Fruit fly (Drosophila melanogaster) whole organism, embryonic: Measurements from ENCODE around the gene CG13272.

Experiments
- Aef1 ChIP-seq: fragments of 200-800 bp; sonication (Bioruptor generic); IDR thresholded peaks from 3 replicates; pipeline ENCODE4 v1.3.6; 2022; ENCODE audit warnings: missing biosample characterization, missing genetic modification characterization
- Atf6 ChIP-seq: fragments of 200-800 bp; sonication (Bioruptor generic); IDR thresholded peaks from 2 replicates; pipeline ENCODE4 v1.3.6; 2022; ENCODE audit warnings: missing biosample characterization, missing genetic modification characterization
- B-H2 ChIP-seq: fragments of 200-800 bp; sonication (Bioruptor generic); optimal IDR thresholded peaks from 2 replicates; lab custom pipeline; 2018; ENCODE audit warnings: missing biosample characterization, mild to moderate bottlenecking, missing genetic modification characterization
- BtbVII ChIP-seq: fragments of 200-800 bp; sonication (Bioruptor generic); optimal IDR thresholded peaks from 3 replicates; lab custom pipeline; 2017; ENCODE audit warnings: missing biosample characterization, mild to moderate bottlenecking, missing genetic modification characterization
- CG12769 ChIP-seq: fragments of 200-800 bp; sonication (Bioruptor generic); optimal IDR thresholded peaks from 2 replicates; lab custom pipeline; 2019; ENCODE audit warnings: missing biosample characterization, mild to moderate bottlenecking, missing genetic modification characterization, moderate library complexity
- CG13775 ChIP-seq: fragments of 200-800 bp; sonication (Bioruptor generic); optimal IDR thresholded peaks from 3 replicates; lab custom pipeline; 2017; ENCODE audit warnings: missing biosample characterization, mild to moderate bottlenecking, missing genetic modification characterization
- CG14667 ChIP-seq: fragments of 200-800 bp; sonication (Bioruptor generic); IDR thresholded peaks from 2 replicates; pipeline ENCODE4 v1.3.6; 2022; ENCODE audit warnings: missing biosample characterization, missing genetic modification characterization
- CG17568 ChIP-seq: fragments of 200-800 bp; sonication (Bioruptor generic); optimal IDR thresholded peaks from 2 replicates; lab custom pipeline; 2018; ENCODE audit warnings: missing biosample characterization, mild to moderate bottlenecking, missing genetic modification characterization, moderate library complexity
- CG32532 ChIP-seq: fragments of 200-800 bp; sonication (Bioruptor generic); IDR thresholded peaks from 2 replicates; pipeline ENCODE4 v1.3.6; 2022; ENCODE audit warnings: missing biosample characterization, missing genetic modification characterization
- CG34376 ChIP-seq: fragments of 200-800 bp; sonication (Bioruptor generic); optimal IDR thresholded peaks from 2 replicates; lab custom pipeline; 2018; ENCODE audit warnings: missing biosample characterization, mild to moderate bottlenecking, missing genetic modification characterization
- CG4360 ChIP-seq: fragments of 200-800 bp; sonication (Bioruptor generic); IDR thresholded peaks from 2 replicates; pipeline ENCODE4 v1.3.6; 2022; ENCODE audit warnings: missing biosample characterization, missing genetic modification characterization
- CG4820 ChIP-seq: fragments of 200-800 bp; sonication (Bioruptor generic); optimal IDR thresholded peaks from 3 replicates; lab custom pipeline; 2016; ENCODE audit warnings: missing biosample characterization, missing genetic modification characterization
- CG5245 ChIP-seq: fragments of 200-800 bp; sonication (Bioruptor generic); optimal IDR thresholded peaks from 3 replicates; lab custom pipeline; 2016; ENCODE audit warnings: missing biosample characterization, missing genetic modification characterization
- CG6765 ChIP-seq: fragments of 200-800 bp; sonication (Bioruptor generic); optimal IDR thresholded peaks from 3 replicates; lab custom pipeline; 2017; ENCODE audit warnings: missing biosample characterization, mild to moderate bottlenecking, missing genetic modification characterization
- CG7357 ChIP-seq: fragments of 200-800 bp; sonication (Bioruptor generic); IDR thresholded peaks from 3 replicates; pipeline ENCODE4 v1.3.6; 2022; ENCODE audit warnings: missing biosample characterization, missing genetic modification characterization
- CG7987 ChIP-seq: fragments of 200-800 bp; sonication (Bioruptor generic); optimal IDR thresholded peaks from 2 replicates; lab custom pipeline; 2018; ENCODE audit warnings: missing biosample characterization, mild to moderate bottlenecking, missing genetic modification characterization, moderate library complexity
- CG8359 ChIP-seq: fragments of 200-800 bp; sonication (Bioruptor generic); optimal IDR thresholded peaks from 2 replicates; lab custom pipeline; 2017; ENCODE audit warnings: missing biosample characterization, mild to moderate bottlenecking, missing genetic modification characterization, borderline replicate concordance
- CTCF ChIP-seq: fragments of 200-800 bp; sonication (Bioruptor generic); optimal IDR thresholded peaks from 2 replicates; lab custom pipeline; 2017; ENCODE audit warnings: missing biosample characterization, mild to moderate bottlenecking, missing genetic modification characterization, moderate library complexity
- CrebB ChIP-seq: fragments of 200-800 bp; sonication (Bioruptor generic); optimal IDR thresholded peaks from 3 replicates; lab custom pipeline; 2018; ENCODE audit warnings: missing biosample characterization, mild to moderate bottlenecking, missing genetic modification characterization
- Dip3 ChIP-seq: fragments of 200-800 bp; sonication (Bioruptor generic); optimal IDR thresholded peaks from 3 replicates; lab custom pipeline; 2016; ENCODE audit warnings: missing biosample characterization, missing genetic modification characterization
- E2f1 ChIP-seq: fragments of 200-800 bp; sonication (Bioruptor generic); IDR thresholded peaks from 2 replicates; pipeline ENCODE4 v1.3.6; 2022; ENCODE audit warnings: missing biosample characterization, missing genetic modification characterization
- ERR ChIP-seq: fragments of 200-800 bp; sonication (Bioruptor generic); optimal IDR thresholded peaks from 2 replicates; lab custom pipeline; 2016; ENCODE audit warnings: missing biosample characterization, missing genetic modification characterization
- Hr3 ChIP-seq: fragments of 200-800 bp; sonication (Bioruptor generic); optimal IDR thresholded peaks from 3 replicates; lab custom pipeline; 2016; ENCODE audit warnings: missing biosample characterization, missing genetic modification characterization
- Hr39 ChIP-seq: fragments of >200 bp; optimal IDR thresholded peaks from 2 replicates; lab custom pipeline; 2017
- Hr78 ChIP-seq, 2 experiments: fragments of 200-800 bp in 1 of 2; fragments of >200 bp in 1 of 2; sonication (Bioruptor generic) in 1 of 2; optimal IDR thresholded peaks; 2 replicates each; lab custom pipeline; 2017 to 2019; ENCODE audit warnings: missing biosample characterization in 2 of 2, missing genetic modification characterization in 2 of 2, mild to moderate bottlenecking in 1 of 2, moderate library complexity in 1 of 2
- Hsf ChIP-seq: fragments of 200-800 bp; sonication (Bioruptor generic); optimal IDR thresholded peaks from 3 replicates; lab custom pipeline; 2016; ENCODE audit warnings: missing biosample characterization, missing genetic modification characterization
- Rfx ChIP-seq: fragments of 200-800 bp; sonication (Bioruptor generic); IDR thresholded peaks from 2 replicates; pipeline ENCODE4 v1.3.6; 2022; ENCODE audit warnings: missing biosample characterization, missing genetic modification characterization
- Rx ChIP-seq: fragments of 200-800 bp; sonication (Bioruptor generic); IDR thresholded peaks from 2 replicates; pipeline ENCODE4 v1.3.6; 2022; ENCODE audit warnings: missing biosample characterization, missing genetic modification characterization
- Side ChIP-seq: fragments of 200-800 bp; sonication (Bioruptor generic); optimal IDR thresholded peaks from 2 replicates; lab custom pipeline; 2016; ENCODE audit warnings: missing biosample characterization, missing genetic modification characterization
- Sox100B ChIP-seq: fragments of 200-800 bp; sonication (Bioruptor generic); optimal IDR thresholded peaks from 3 replicates; lab custom pipeline; 2018; ENCODE audit warnings: missing biosample characterization, mild to moderate bottlenecking, missing genetic modification characterization
- Sox102F ChIP-seq: fragments of 200-800 bp; sonication (Bioruptor generic); optimal IDR thresholded peaks from 2 replicates; lab custom pipeline; 2018; ENCODE audit warnings: missing biosample characterization, mild to moderate bottlenecking, missing genetic modification characterization, moderate library complexity
- Xbp1 ChIP-seq: fragments of 200-800 bp; sonication (Bioruptor generic); optimal IDR thresholded peaks from 3 replicates; lab custom pipeline; 2016; ENCODE audit warnings: missing biosample characterization, mild to moderate bottlenecking, missing genetic modification characterization
- bsh ChIP-seq, 2 experiments: fragments of 200-800 bp; sonication (Bioruptor generic); optimal IDR thresholded peaks; 2 replicates each; lab custom pipeline; 2017 to 2018; ENCODE audit warnings: mild to moderate bottlenecking in 2 of 2, missing biosample characterization in 2 of 2, missing genetic modification characterization in 2 of 2, moderate library complexity in 1 of 2
- caup ChIP-seq: fragments of 200-800 bp; sonication (Bioruptor generic); optimal IDR thresholded peaks from 3 replicates; lab custom pipeline; 2017; ENCODE audit warnings: missing biosample characterization, mild to moderate bottlenecking, missing genetic modification characterization, moderate library complexity; ENCODE audit not compliant: severe bottlenecking
- ftz-f1 ChIP-seq: fragments of 200-800 bp; sonication (Bioruptor generic); optimal IDR thresholded peaks from 2 replicates; lab custom pipeline; 2016; ENCODE audit warnings: missing biosample characterization, missing genetic modification characterization
- gem ChIP-seq: fragments of 200-800 bp; sonication (Bioruptor generic); optimal IDR thresholded peaks from 2 replicates; lab custom pipeline; 2019; ENCODE audit warnings: missing biosample characterization, mild to moderate bottlenecking, missing genetic modification characterization, moderate library complexity
- grau ChIP-seq: fragments of 200-800 bp; optimal IDR thresholded peaks from 3 replicates; lab custom pipeline; 2019; ENCODE audit warnings: missing biosample characterization, mild to moderate bottlenecking, missing genetic modification characterization, moderate library complexity
- hb ChIP-seq: fragments of 200-800 bp; sonication (Bioruptor generic); IDR thresholded peaks from 3 replicates; pipeline ENCODE4 v1.3.6; 2022; ENCODE audit warnings: missing biosample characterization, missing genetic modification characterization; ENCODE audit not compliant: partially characterized antibody
- hbn ChIP-seq: fragments of 200-800 bp; sonication (Bioruptor generic); IDR thresholded peaks from 2 replicates; pipeline ENCODE4 v1.3.6; 2022; ENCODE audit warnings: missing biosample characterization, missing genetic modification characterization; ENCODE audit not compliant: partially characterized antibody
- mirr ChIP-seq: fragments of 200-800 bp; sonication (Bioruptor generic); optimal IDR thresholded peaks from 3 replicates; lab custom pipeline; 2018; ENCODE audit warnings: missing biosample characterization, mild to moderate bottlenecking, missing genetic modification characterization
- otp ChIP-seq: fragments of 200-800 bp; sonication (Bioruptor generic); IDR thresholded peaks from 3 replicates; pipeline ENCODE4, ENCODE4 v1.3.6; 2022; ENCODE audit warnings: missing biosample characterization, missing genetic modification characterization
- pnt ChIP-seq: fragments of 200-800 bp; sonication (Bioruptor generic); optimal IDR thresholded peaks from 3 replicates; lab custom pipeline; 2016; ENCODE audit warnings: missing biosample characterization, missing genetic modification characterization
- row ChIP-seq: fragments of 200-800 bp; sonication (Bioruptor generic); IDR thresholded peaks from 3 replicates; pipeline ENCODE4 v1.3.6; 2022; ENCODE audit warnings: missing biosample characterization, missing genetic modification characterization
- sima ChIP-seq: fragments of 200-800 bp; sonication (Bioruptor generic); optimal IDR thresholded peaks from 2 replicates; lab custom pipeline; 2016; ENCODE audit warnings: missing biosample characterization, missing genetic modification characterization
- slbo ChIP-seq: fragments of 200-800 bp; sonication (Bioruptor generic); IDR thresholded peaks from 2 replicates; pipeline ENCODE4 v1.3.6; 2022; ENCODE audit warnings: missing biosample characterization, missing genetic modification characterization
- sqz ChIP-seq: fragments of 200-800 bp; sonication (Bioruptor generic); optimal IDR thresholded peaks from 3 replicates; lab custom pipeline; 2018; ENCODE audit warnings: missing biosample characterization, mild to moderate bottlenecking, missing genetic modification characterization
- stwl ChIP-seq: fragments of 200-800 bp; sonication (Bioruptor generic); optimal IDR thresholded peaks from 3 replicates; lab custom pipeline; 2018; ENCODE audit warnings: missing biosample characterization, mild to moderate bottlenecking, missing genetic modification characterization, moderate library complexity
- ttk ChIP-seq: fragments of 200-800 bp; sonication (Bioruptor generic); IDR thresholded peaks from 2 replicates; pipeline ENCODE4 v2.1.2; 2022; ENCODE audit warnings: missing biosample characterization, missing genetic modification characterization
- zf30C ChIP-seq: fragments of 200-800 bp; sonication (Bioruptor generic); optimal IDR thresholded peaks from 3 replicates; lab custom pipeline; 2018; ENCODE audit warnings: missing biosample characterization, mild to moderate bottlenecking, missing genetic modification characterization
- zfh1 ChIP-seq: fragments of 200-800 bp; sonication (Bioruptor generic); IDR thresholded peaks from 3 replicates; pipeline ENCODE4 v1.3.6; 2022; ENCODE audit warnings: missing biosample characterization, missing genetic modification characterization

CG13272 gene

dm6 chr2L:16817421-16818101 is 12.9 kb downstream of the CG13272 start (continued):
- TF ChIP-seq CG32532 (GFP tag; lab: Robert Waterston, UW) (peak; percentile 22; the same call in 1 of the 2 replicates), ftz-f1 (peak; percentile 13), mirr (GFP tag; lab: Kevin White, UChicago) (no peak), CG7987 (GFP tag; lab: Kevin White, UChicago) (no peak), zf30C (GFP tag; lab: Kevin White, UChicago) (no peak), pnt (no peak), Rfx (GFP tag; lab: Robert Waterston, UW) (peak; percentile 70), CG34376 (GFP tag; lab: Kevin White, UChicago) (peak; percentile 22), CG4360 (no peak), caup (GFP tag; lab: Kevin White, UChicago) (peak; percentile 9), Xbp1 (GFP tag; lab: Kevin White, UChicago) (peak; percentile 16), Hr78 (GFP tag; optimal IDR thresholded peaks at IDR 0.05; lab: Kevin White, UChicago) (no peak), Dip3 (GFP tag; lab: Kevin White, UChicago) (peak; percentile 73), Hr39 (lab: Kevin White, UChicago) (no peak), stwl (tag; lab: Kevin White, UChicago) (no peak), ttk (GFP tag; lab: Robert Waterston, UW) (no peak), CG5245 (GFP tag; lab: Kevin White, UChicago) (no peak), CTCF (GFP tag; lab: Kevin White, UChicago) (no peak), Side (GFP tag; lab: Kevin White, UChicago) (peak; percentile 22), B-H2 (GFP tag; lab: Kevin White, UChicago) (no peak), CG12769 (tag; lab: Kevin White, UChicago) (peak; percentile 45), CrebB (tag; lab: Kevin White, UChicago) (no peak), hb (GFP tag; lab: Robert Waterston, UW) (no peak), CG17568 (GFP tag; lab: Kevin White, UChicago) (no peak), zfh1 (GFP tag; lab: Robert Waterston, UW) (peak; percentile 41; the same call in 1 of the 3 replicates), BtbVII (GFP tag; lab: Kevin White, UChicago) (peak; percentile 36), ERR (GFP tag; lab: Kevin White, UChicago) (peak; percentile 5), slbo (GFP tag; lab: Robert Waterston, UW) (peak; percentile 23; the same call in 1 of the 2 replicates), Sox100B (GFP tag; lab: Kevin White, UChicago) (no peak), CG14667 (GFP tag; lab: Robert Waterston, UW) (no peak), Aef1 (GFP tag; lab: Robert Waterston, UW) (peak; percentile 42; the same call in 2 of the 3 replicates), CG7357 (no peak), CG13775 (no peak), grau (tag; lab: Kevin White, UChicago) (peak; percentile 89), CG8359 (GFP tag; lab: Kevin White, UChicago) (no peak), gem (tag; lab: Kevin White, UChicago) (peak; percentile 36), CG6765 (GFP tag; lab: Kevin White, UChicago) (no peak), E2f1 (GFP tag; lab: Robert Waterston, UW) (peak; percentile 26; the same call in 1 of the 2 replicates), bsh (GFP tag; optimal IDR thresholded peaks at IDR 0.05; lab: Kevin White, UChicago) (no peak), Atf6 (GFP tag; lab: Robert Waterston, UW) (peak; percentile 42; the same call in 1 of the 2 replicates), otp (GFP tag; lab: Robert Waterston, UW) (peak; percentile 52; the same call in 1 of the 3 replicates), hbn (no peak), Sox102F (GFP tag; lab: Kevin White, UChicago) (peak; percentile 32), Hr3 (GFP tag; lab: Kevin White, UChicago) (peak; percentile 3), sima (GFP tag; lab: Kevin White, UChicago) (no peak), Rx (GFP tag; lab: Robert Waterston, UW) (no peak), row (peak; percentile 37; the same call in 2 of the 3 replicates), CG4820 (GFP tag; lab: Kevin White, UChicago) (peak; percentile 5), sqz (GFP tag; lab: Kevin White, UChicago) (no peak), Hsf (GFP tag; lab: Kevin White, UChicago) (no peak)
